Worm (Caenorhabditis elegans) whole organism, mixed stage, embryonic: ENCODE measurements around the gene his-24.

Source experiments
- ces-1 ChIP-seq: fragments of 150-350 bp; optimal IDR thresholded peaks from 2 replicates; lab custom pipeline; 2014; ENCODE audit warnings: missing biosample characterization, missing genetic modification reagents, missing genetic modification characterization
- elt-1 ChIP-seq: sonication (generic microtip); optimal IDR thresholded peaks from 2 replicates; lab custom pipeline; 2017; ENCODE audit warnings: missing genetic modification characterization, mild to moderate bottlenecking, missing compliant biosample characterization, antibody characterized with exemption, moderate library complexity, borderline replicate concordance; ENCODE audit not compliant: insufficient read depth
- elt-3 ChIP-seq: fragments of 150-350 bp; optimal IDR thresholded peaks from 2 replicates; lab custom pipeline; 2014; ENCODE audit warnings: missing biosample characterization, missing genetic modification characterization
- lin-32 ChIP-seq: fragments of 200-800 bp; sonication (Bioruptor generic); optimal IDR thresholded peaks from 2 replicates; lab custom pipeline; 2018; ENCODE audit warnings: mild to moderate bottlenecking, missing genetic modification characterization, missing compliant biosample characterization
- lsy-2 ChIP-seq: fragments of 150-350 bp; optimal IDR thresholded peaks from 2 replicates; lab custom pipeline; 2014; ENCODE audit warnings: missing biosample characterization, missing genetic modification characterization
- mab-5 ChIP-seq: fragments of 150-350 bp; optimal IDR thresholded peaks from 2 replicates; lab custom pipeline; 2014; ENCODE audit warnings: missing biosample characterization, missing genetic modification characterization
- mep-1 ChIP-seq: fragments of 150-350 bp; optimal IDR thresholded peaks from 2 replicates; lab custom pipeline; 2017; ENCODE audit warnings: missing biosample characterization, missing genetic modification reagents, missing genetic modification characterization, inconsistent platforms
- nhr-2 ChIP-seq: fragments of 150-350 bp; optimal IDR thresholded peaks from 2 replicates; lab custom pipeline; 2014; ENCODE audit warnings: missing biosample characterization, missing genetic modification characterization
- nhr-237 ChIP-seq: fragments of 150-350 bp; optimal IDR thresholded peaks from 2 replicates; lab custom pipeline; 2014; ENCODE audit warnings: missing biosample characterization, missing genetic modification characterization
- nhr-28 ChIP-seq: fragments of 150-350 bp; optimal IDR thresholded peaks from 2 replicates; lab custom pipeline; 2014; ENCODE audit warnings: missing biosample characterization, missing genetic modification characterization
- pha-4 ChIP-seq: fragments of 150-350 bp; optimal IDR thresholded peaks from 2 replicates; lab custom pipeline; 2018; ENCODE audit warnings: missing biosample characterization, missing genetic modification reagents, missing genetic modification characterization
- unc-120 ChIP-seq: sonication (generic microtip); optimal IDR thresholded peaks from 2 replicates; lab custom pipeline; 2017; ENCODE audit warnings: missing genetic modification characterization, missing compliant biosample characterization; ENCODE audit not compliant: poor library complexity, severe bottlenecking
- unc-62 ChIP-seq: fragments of 150-350 bp; optimal IDR thresholded peaks from 2 replicates; lab custom pipeline; 2014; ENCODE audit warnings: missing biosample characterization, missing genetic modification reagents, missing genetic modification characterization
- ztf-11 ChIP-seq: fragments of 150-350 bp; optimal IDR thresholded peaks from 2 replicates; lab custom pipeline; 2014; ENCODE audit warnings: missing biosample characterization, missing genetic modification characterization

- TF ChIP-seq elt-1 (tag; lab: Kevin White, UChicago): no peak
- no peak for TF ChIP-seq nhr-28 (tag; lab: Kevin White, UChicago)
- TF ChIP-seq pha-4 (tag; lab: Kevin White, UChicago): no peak
- no peak for TF ChIP-seq mep-1 (tag; lab: Kevin White, UChicago)
- no peak for TF ChIP-seq lsy-2 (tag; lab: Kevin White, UChicago)
- TF ChIP-seq nhr-2 (tag; lab: Kevin White, UChicago): no peak
- TF ChIP-seq elt-3 (tag; lab: Kevin White, UChicago): no peak
- no peak for TF ChIP-seq ces-1 (GFP tag; lab: Kevin White, UChicago)
- no peak for TF ChIP-seq nhr-237 (tag; lab: Kevin White, UChicago)
- no peak for TF ChIP-seq unc-62
- TF ChIP-seq lin-32 (GFP tag; lab: Kevin White, UChicago): no peak
- TF ChIP-seq ztf-11: no peak
- no peak for TF ChIP-seq mab-5 (tag; lab: Kevin White, UChicago)
- no peak for TF ChIP-seq unc-120 (tag; lab: Kevin White, UChicago)
Measured at ce11 chrX:14492441-14492840, 2.5 kb downstream of the his-24 start.
